Fruit fly (Drosophila melanogaster): ENCODE data around the gene Vps15.

The Vps15 gene

DNA sequence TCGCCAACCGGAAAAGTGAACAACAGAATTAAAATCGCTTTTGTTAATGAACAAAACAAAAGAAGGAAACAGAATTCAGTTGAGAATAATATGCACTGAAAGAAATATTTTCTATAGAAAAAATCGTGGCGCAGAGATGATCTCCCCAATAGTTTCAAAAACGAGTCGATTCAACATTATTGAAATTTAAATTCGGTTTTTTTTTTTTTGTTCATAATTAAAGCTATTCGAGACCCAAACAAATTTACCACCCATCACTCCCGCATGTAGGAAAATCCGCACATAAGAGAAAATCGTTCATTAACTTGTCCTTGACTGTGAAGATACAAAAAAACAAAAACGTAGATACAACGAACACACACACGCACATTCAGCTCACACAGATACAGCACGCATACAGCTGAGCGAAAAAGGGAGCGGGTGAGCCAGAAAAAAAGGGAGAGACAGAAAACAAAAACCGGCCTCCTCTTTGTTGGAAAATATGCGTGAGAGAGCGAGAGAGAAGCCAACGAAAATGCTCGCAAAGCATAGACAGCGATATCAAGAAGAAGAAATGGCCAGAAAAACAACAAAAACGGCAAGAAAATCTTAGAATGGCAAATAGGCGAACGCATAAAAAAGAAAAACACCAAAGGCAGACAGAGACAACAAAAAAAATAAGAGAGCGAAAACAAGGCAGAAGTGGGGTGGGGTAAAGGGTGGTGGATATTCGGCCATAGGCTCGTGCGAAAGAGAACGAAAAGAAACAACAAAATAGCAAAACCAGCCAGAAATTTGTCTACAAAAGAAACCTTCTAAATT lies 25.4 kb downstream of the Vps15 start (continued):
- TF ChIP-seq btn (GFP tag; optimal IDR thresholded peaks at IDR 0.05): no peak
- TF ChIP-seq CG9932 (GFP tag; IDR thresholded peaks at IDR 0.05): peak; percentile 70
- TF ChIP-seq gsb (GFP tag; IDR thresholded peaks at IDR 0.05): no peak
- no peak for TF ChIP-seq CG3407 (GFP tag; optimal IDR thresholded peaks at IDR 0.05)
- TF ChIP-seq CG11093 (GFP tag; IDR thresholded peaks at IDR 0.05): no peak
- TF ChIP-seq CG9727 (GFP tag; optimal IDR thresholded peaks at IDR 0.05): peak; percentile 33
- TF ChIP-seq grau (tag; optimal IDR thresholded peaks at IDR 0.05): peak; percentile 41
- no peak for TF ChIP-seq gce (GFP tag; IDR thresholded peaks at IDR 0.05)
- TF ChIP-seq CG10366 (GFP tag; IDR thresholded peaks at IDR 0.05): peak; percentile 30; the same call in 1 of the 2 replicates
- no peak for TF ChIP-seq zen (tag; optimal IDR thresholded peaks at IDR 0.05)
- TF ChIP-seq CG30431 (GFP tag; optimal IDR thresholded peaks at IDR 0.05): no peak
- no peak for TF ChIP-seq CkIIα-i1 (GFP tag; IDR thresholded peaks at IDR 0.05)
- no peak for TF ChIP-seq h (optimal IDR thresholded peaks at IDR 0.05)
- peak; percentile 11 for TF ChIP-seq CG10267 (tag; optimal IDR thresholded peaks at IDR 0.05)
- no peak for TF ChIP-seq CG31441 (GFP tag; IDR thresholded peaks at IDR 0.05)
- TF ChIP-seq chif (GFP tag; optimal IDR thresholded peaks at IDR 0.05): peak; percentile 35 to 45
- peak; percentile 62 for TF ChIP-seq CG18599 (GFP tag; optimal IDR thresholded peaks at IDR 0.05)
- TF ChIP-seq hkb (optimal IDR thresholded peaks at IDR 0.05): no peak
- TF ChIP-seq hkb (GFP tag; IDR thresholded peaks at IDR 0.05): 0 out of 2 replicates have a peak, but pooled peaks have one; percentile 46
- peak; percentile 24 for TF ChIP-seq org-1 (GFP tag; optimal IDR thresholded peaks at IDR 0.05)
- no peak for TF ChIP-seq CG1233 (GFP tag; optimal IDR thresholded peaks at IDR 0.05)
- peak; percentile 31 for TF ChIP-seq chn (GFP tag; optimal IDR thresholded peaks at IDR 0.05)
- peak; percentile 20; the same call in 1 of the 2 replicates for TF ChIP-seq CG11247 (GFP tag; IDR thresholded peaks at IDR 0.05)
- peak; percentile 75 for TF ChIP-seq sd (tag; optimal IDR thresholded peaks at IDR 0.05)
- peak; percentile 20 for TF ChIP-seq Blimp-1 (GFP tag; optimal IDR thresholded peaks at IDR 0.05)
- no peak for TF ChIP-seq wor (GFP tag; IDR thresholded peaks at IDR 0.05)
- peak; percentile 16 for TF ChIP-seq CG18476 (GFP tag; optimal IDR thresholded peaks at IDR 0.05)
- peak; percentile 86 for TF ChIP-seq Elba2 (GFP tag; optimal IDR thresholded peaks at IDR 0.05)
- peak; percentile 30 for TF ChIP-seq CHES-1-like (GFP tag; optimal IDR thresholded peaks at IDR 0.05)
- peak; percentile 40 for TF ChIP-seq CG12769 (tag; optimal IDR thresholded peaks at IDR 0.05)
- no peak for TF ChIP-seq usp (GFP tag; optimal IDR thresholded peaks at IDR 0.05)
- no peak for TF ChIP-seq lbe (GFP tag; optimal IDR thresholded peaks at IDR 0.05)
- no peak for TF ChIP-seq CG10462 (GFP tag; optimal IDR thresholded peaks at IDR 0.05)
- no peak for TF ChIP-seq run (tag; optimal IDR thresholded peaks at IDR 0.05)
- TF ChIP-seq Ssrp (tag; optimal IDR thresholded peaks at IDR 0.05): no peak
- TF ChIP-seq Myb (GFP tag; optimal IDR thresholded peaks at IDR 0.05): peak; percentile 12
- TF ChIP-seq en (GFP tag; optimal IDR thresholded peaks at IDR 0.05): peak; percentile 10
- no peak for TF ChIP-seq CG13894 (tag; optimal IDR thresholded peaks at IDR 0.05)
- peak; percentile 50 for TF ChIP-seq luna (GFP tag; optimal IDR thresholded peaks at IDR 0.05)
- peak; percentile 4 for TF ChIP-seq CG34376 (GFP tag; optimal IDR thresholded peaks at IDR 0.05)
- TF ChIP-seq Atf6 (GFP tag; IDR thresholded peaks at IDR 0.05): peak; percentile 62; the same call in 1 of the 2 replicates
- no peak for TF ChIP-seq ash1 (GFP tag; optimal IDR thresholded peaks at IDR 0.05)
- TF ChIP-seq insv (GFP tag; optimal IDR thresholded peaks at IDR 0.05): peak in 1 of 2 experiments; percentile 20
- peak; percentile 56 for TF ChIP-seq CG9609 (GFP tag; optimal IDR thresholded peaks at IDR 0.05)
- TF ChIP-seq al (GFP tag; IDR thresholded peaks at IDR 0.05): peak; percentile 50; the same call in 1 of the 2 replicates
- peak; percentile 63 for TF ChIP-seq D19A (tag; optimal IDR thresholded peaks at IDR 0.05)
- no peak for TF ChIP-seq CG9215 (GFP tag; IDR thresholded peaks at IDR 0.05)
- peak; percentile 35 for TF ChIP-seq NfI (GFP tag; optimal IDR thresholded peaks at IDR 0.05)
- peak; percentile 58; the same call in 1 of the 2 replicates for TF ChIP-seq Xrp1 (GFP tag; IDR thresholded peaks at IDR 0.05)
- TF ChIP-seq CG3281 (GFP tag; optimal IDR thresholded peaks at IDR 0.05): peak; percentile 50

Measured in whole organism, embryonic.